Worm (Caenorhabditis elegans): ENCODE results near the gene deg-3.

deg-3 gene

DNA sequence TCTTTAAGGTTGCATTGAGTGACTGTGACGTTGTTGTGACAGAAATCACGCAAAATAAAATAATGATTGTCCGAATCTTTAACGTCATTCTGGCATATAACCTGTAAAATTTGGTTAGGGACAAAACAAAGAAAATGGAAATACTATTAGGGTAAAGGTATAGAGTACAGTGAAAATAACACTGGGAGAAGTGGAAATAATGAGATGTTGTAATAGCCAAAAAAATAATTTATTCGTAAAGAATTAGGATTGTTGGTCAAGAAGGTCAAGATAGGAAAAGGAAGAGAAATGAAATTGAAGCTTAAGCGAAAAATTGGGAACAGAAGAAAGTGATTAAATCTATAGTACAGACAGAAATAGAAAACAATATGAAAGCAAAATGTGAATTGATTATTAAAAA is at the start of gene deg-3:
deg-3 (minus strand) TSS at position 101 of the 400 bp plus-strand sequence.
- TF ChIP-seq F13H6.1 (tag; optimal IDR thresholded peaks at IDR 0.05) (no peak), alr-1 (tag; optimal IDR thresholded peaks at IDR 0.05) (no peak), elt-1 (tag; optimal IDR thresholded peaks at IDR 0.05) (no peak), ztf-11 (tag; optimal IDR thresholded peaks at IDR 0.05) (no peak), aly-2 (tag; optimal IDR thresholded peaks at IDR 0.05) (no peak)

- TF ChIP-seq ztf-1 (GFP tag; conservative IDR thresholded peaks at IDR 0.05) (0 out of 2 replicates have a peak, but pooled peaks have one; percentile 60), nhr-129 (tag; optimal IDR thresholded peaks at IDR 0.05) (no peak), crh-2 (tag; optimal IDR thresholded peaks at IDR 0.05) (no peak), snpc-4 (tag; optimal IDR thresholded peaks at IDR 0.05) (no peak), lin-11 (tag; optimal IDR thresholded peaks at IDR 0.05) (no peak)
Measured at ce11 chrV:11462963-11463453, 48.0 kb upstream of the deg-3 start, which contains the start of gene zipt-16. Gene zipt-16 (plus strand): TSS chrV:11463013.

- no peak for TF ChIP-seq unc-55 (GFP tag; optimal IDR thresholded peaks at IDR 0.05)
- TF ChIP-seq dmd-4 (tag; optimal IDR thresholded peaks at IDR 0.05) = no peak
- no peak for TF ChIP-seq nhr-129 (tag; optimal IDR thresholded peaks at IDR 0.05)
- TF ChIP-seq nhr-237 (tag; optimal IDR thresholded peaks at IDR 0.05) = no peak
- no peak for TF ChIP-seq crh-2 (tag; optimal IDR thresholded peaks at IDR 0.05)
- TF ChIP-seq ztf-4 (tag; optimal IDR thresholded peaks at IDR 0.05) = no peak
- no peak for TF ChIP-seq snpc-4 (tag; optimal IDR thresholded peaks at IDR 0.05)
- TF ChIP-seq mdl-1 (tag; optimal IDR thresholded peaks at IDR 0.05) = no peak
- no peak for TF ChIP-seq skn-1 (tag; optimal IDR thresholded peaks at IDR 0.05)
- TF ChIP-seq ceh-16 (tag; optimal IDR thresholded peaks at IDR 0.05) = no peak
- TF ChIP-seq nhr-23 (tag; optimal IDR thresholded peaks at IDR 0.05) = no peak
Measured at ce11 chrV:11459255-11459654, 44.3 kb upstream of the deg-3 start, which contains the start of gene T11F9.1. Gene T11F9.1 (plus strand): TSS chrV:11459555.

DNA sequence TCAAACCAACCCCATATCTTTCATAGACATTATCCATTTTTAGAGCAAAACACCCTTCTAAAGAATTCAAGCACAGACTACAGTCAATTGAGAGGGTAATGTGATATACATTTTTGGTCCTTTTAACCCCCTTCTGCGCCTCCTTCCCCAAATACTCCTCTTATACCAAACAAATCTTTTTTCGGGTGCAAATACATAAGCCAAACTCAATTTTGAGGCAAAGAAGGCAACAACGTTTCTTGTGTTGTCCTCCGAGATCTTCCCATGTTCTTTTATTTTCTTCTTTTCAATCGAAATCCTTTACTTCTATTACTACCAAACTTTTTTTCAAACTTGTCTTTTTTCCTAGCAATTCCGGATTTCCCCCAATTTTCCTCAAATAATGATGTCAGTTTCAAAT is 40.0 kb upstream of the deg-3 start:
- TF ChIP-seq egl-27 (tag; optimal IDR thresholded peaks at IDR 0.05) = no peak
- no peak for TF ChIP-seq nhr-25 (tag; optimal IDR thresholded peaks at IDR 0.05)
- TF ChIP-seq ztf-1 (GFP tag; conservative IDR thresholded peaks at IDR 0.05) = no peak
- TF ChIP-seq Y55F3AM.14 (GFP tag; optimal IDR thresholded peaks at IDR 0.05) = no peak
- no peak for TF ChIP-seq lin-39 (tag; optimal IDR thresholded peaks at IDR 0.05)
- TF ChIP-seq ceh-16 (tag; optimal IDR thresholded peaks at IDR 0.05) = no peak
- TF ChIP-seq nhr-12 (tag; optimal IDR thresholded peaks at IDR 0.05) = no peak
- TF ChIP-seq snpc-4 (tag; optimal IDR thresholded peaks at IDR 0.05) = no peak
- TF ChIP-seq nhr-129 (tag; optimal IDR thresholded peaks at IDR 0.05) = no peak
- TF ChIP-seq nhr-237 (tag; optimal IDR thresholded peaks at IDR 0.05) = no peak
- TF ChIP-seq elt-3 (tag; optimal IDR thresholded peaks at IDR 0.05) = no peak
- no peak for TF ChIP-seq nhr-6 (tag; optimal IDR thresholded peaks at IDR 0.05)
- no peak for TF ChIP-seq mab-5 (tag; optimal IDR thresholded peaks at IDR 0.05)
- no peak for TF ChIP-seq peb-1 (tag; optimal IDR thresholded peaks at IDR 0.05)
- no peak for TF ChIP-seq C34F6.9 (tag; optimal IDR thresholded peaks at IDR 0.05)
- no peak for TF ChIP-seq dmd-4 (tag; optimal IDR thresholded peaks at IDR 0.05)
- no peak for TF ChIP-seq ZK546.5 (tag; optimal IDR thresholded peaks at IDR 0.05)
- TF ChIP-seq nhr-10 (tag; optimal IDR thresholded peaks at IDR 0.05) = no peak

DNA sequence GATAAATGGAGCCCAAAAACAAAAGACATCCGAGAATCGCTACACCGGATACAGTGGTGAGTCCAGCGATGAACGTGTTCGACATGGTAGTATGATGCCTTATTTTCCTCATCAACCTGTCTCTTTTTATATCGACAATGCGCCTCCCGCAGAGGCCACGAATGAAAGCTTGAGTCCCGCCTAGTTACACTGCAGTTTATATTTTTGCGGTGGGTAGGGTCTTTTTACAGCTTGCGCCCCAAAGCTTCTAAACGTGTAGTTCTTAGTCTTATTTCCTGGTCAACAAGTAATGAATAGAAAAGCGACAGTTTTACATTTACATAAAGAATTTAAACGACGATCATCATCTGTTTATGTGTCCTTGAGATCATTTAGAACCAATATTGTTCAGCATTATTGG is 35.3 kb upstream of the deg-3 start, which contains the start of gene col-156:
col-156 (minus strand) TSS at position 101 of the 400 bp plus-strand sequence.
- TF ChIP-seq Y55F3AM.14 (GFP tag; optimal IDR thresholded peaks at IDR 0.05) (no peak), F13H6.1 (tag; optimal IDR thresholded peaks at IDR 0.05) (no peak), nhr-11 (tag; optimal IDR thresholded peaks at IDR 0.05) (no peak), nhr-23 (tag; optimal IDR thresholded peaks at IDR 0.05) (no peak), ceh-16 (tag; optimal IDR thresholded peaks at IDR 0.05) (no peak), unc-39 (tag; optimal IDR thresholded peaks at IDR 0.05) (no peak), ceh-82 (tag; optimal IDR thresholded peaks at IDR 0.05) (no peak), dmd-4 (tag; optimal IDR thresholded peaks at IDR 0.05) (no peak)

DNA sequence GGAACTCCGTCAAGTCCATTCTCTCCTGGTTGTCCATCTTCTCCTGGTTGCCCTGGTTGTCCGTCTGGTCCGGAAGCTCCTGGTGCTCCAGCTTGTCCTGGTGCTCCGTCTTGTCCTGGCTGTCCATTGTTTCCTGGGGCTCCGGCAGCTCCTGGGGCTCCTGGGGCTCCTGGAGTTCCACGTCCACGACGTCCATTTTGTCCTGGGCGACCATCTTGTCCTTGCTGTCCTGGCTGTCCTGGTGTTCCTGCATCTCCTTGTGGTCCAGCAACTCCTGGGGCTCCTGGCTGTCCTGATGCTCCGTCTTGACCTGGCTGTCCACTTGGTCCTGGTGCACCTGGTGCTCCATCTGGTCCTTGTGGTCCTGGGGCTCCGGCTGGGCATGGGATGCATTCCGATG is 34.4 kb upstream of the deg-3 start:
- no peak for TF ChIP-seq unc-55 (GFP tag; optimal IDR thresholded peaks at IDR 0.05)
- no peak for TF ChIP-seq blmp-1 (tag; optimal IDR thresholded peaks at IDR 0.05; ENCODE audit: insufficient read depth)
- TF ChIP-seq gmeb-1 (tag; optimal IDR thresholded peaks at IDR 0.05) = no peak
- no peak for TF ChIP-seq nhr-23 (tag; optimal IDR thresholded peaks at IDR 0.05)
- no peak for TF ChIP-seq nhr-6 (tag; optimal IDR thresholded peaks at IDR 0.05)
- TF ChIP-seq lin-39 (tag; optimal IDR thresholded peaks at IDR 0.05) = no peak
- TF ChIP-seq zag-1 (tag; optimal IDR thresholded peaks at IDR 0.05) = no peak
- no peak for TF ChIP-seq nhr-129 (tag; optimal IDR thresholded peaks at IDR 0.05)
- TF ChIP-seq R02D3.7 (tag; optimal IDR thresholded peaks at IDR 0.05) = no peak
- TF ChIP-seq sem-4 (tag; optimal IDR thresholded peaks at IDR 0.05) = no peak
- TF ChIP-seq ceh-82 (tag; optimal IDR thresholded peaks at IDR 0.05) = no peak
- TF ChIP-seq mdl-1 (tag; optimal IDR thresholded peaks at IDR 0.05) = no peak
- no peak for TF ChIP-seq mab-5 (tag; optimal IDR thresholded peaks at IDR 0.05)
- no peak for TF ChIP-seq mbf-1 (tag; optimal IDR thresholded peaks at IDR 0.05)
- no peak for TF ChIP-seq nhr-25 (tag; optimal IDR thresholded peaks at IDR 0.05)
- no peak for TF ChIP-seq ceh-16 (tag; optimal IDR thresholded peaks at IDR 0.05)
